Worm (Caenorhabditis elegans) whole organism, dauer: ENCODE results near the gene F32D8.7.

ENCODE experiments used
- unc-62 ChIP-seq: sonication (generic microtip); optimal IDR thresholded peaks from 2 replicates; lab custom pipeline; 2017; ENCODE audit warnings: missing biosample characterization, missing genetic modification reagents, missing genetic modification characterization

F32D8.7 gene

DNA sequence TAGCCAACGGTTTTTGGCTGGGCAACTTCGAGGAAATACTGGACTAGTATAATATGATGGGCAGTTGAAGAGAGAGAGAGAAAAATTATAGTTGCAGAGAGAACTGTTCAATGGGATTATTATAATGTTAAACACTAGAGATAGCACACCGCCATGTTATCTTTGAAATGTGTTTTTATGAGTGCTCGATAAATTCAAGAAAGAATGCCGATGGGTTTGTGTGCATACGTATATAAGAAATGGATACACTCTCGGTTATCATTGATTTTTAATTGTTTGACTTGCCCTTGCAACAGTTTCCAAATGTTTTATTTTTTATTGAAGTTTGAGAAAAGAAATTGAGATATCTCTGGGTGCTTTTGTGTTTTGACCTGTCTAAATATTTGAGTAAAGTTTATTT lies 38.4 kb downstream of the F32D8.7 start, which contains the start of gene F17C11.12:
F17C11.12 (minus strand) TSS at position 240 of the 400 bp plus-strand sequence.
- TF ChIP-seq unc-62 (GFP tag; lab: Kevin White, UChicago): no peak

DNA sequence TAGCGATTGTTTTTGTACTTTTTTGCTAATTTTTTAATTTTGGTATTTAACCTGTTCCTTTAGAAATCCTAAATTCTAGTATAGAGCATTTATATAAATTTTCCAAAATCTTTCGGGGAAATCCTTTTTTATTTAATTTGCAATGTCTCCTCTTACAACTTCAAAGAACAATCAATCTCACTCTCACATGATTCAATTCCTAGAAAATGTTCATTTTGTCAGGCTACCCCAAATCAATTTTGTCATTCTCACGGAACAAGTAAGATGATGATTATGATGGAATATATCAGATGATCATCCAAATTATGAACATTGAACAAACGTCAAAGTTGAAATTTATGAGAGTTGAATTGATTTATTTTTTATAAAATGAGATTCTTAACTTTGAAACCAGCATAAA lies 39.1 kb downstream of the F32D8.7 start:
- TF ChIP-seq unc-62 (GFP tag; lab: Kevin White, UChicago): no peak

DNA sequence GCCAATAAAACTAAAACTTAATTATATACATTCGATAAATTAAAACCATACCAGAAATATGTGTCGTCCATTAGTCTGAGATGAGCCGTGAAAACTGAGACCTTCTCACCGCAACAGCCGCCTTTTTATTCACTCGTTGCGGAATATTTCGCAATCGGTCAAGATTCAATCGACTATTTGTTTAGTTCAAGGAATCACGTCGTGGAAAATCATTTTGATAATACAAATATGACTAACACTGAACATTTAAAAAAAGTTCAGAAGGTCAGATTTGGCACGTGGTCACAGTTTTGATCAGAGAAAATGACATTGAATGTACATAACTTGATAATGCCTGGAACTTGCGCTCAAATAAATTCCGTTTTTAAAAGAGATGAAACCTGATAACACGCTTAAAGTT lies 40.5 kb downstream of the F32D8.7 start, which contains the start of gene F17C11.11:
F17C11.11 (minus strand) TSS at position 79 of the 400 bp plus-strand sequence.
- no peak for TF ChIP-seq unc-62 (GFP tag; lab: Kevin White, UChicago)

DNA sequence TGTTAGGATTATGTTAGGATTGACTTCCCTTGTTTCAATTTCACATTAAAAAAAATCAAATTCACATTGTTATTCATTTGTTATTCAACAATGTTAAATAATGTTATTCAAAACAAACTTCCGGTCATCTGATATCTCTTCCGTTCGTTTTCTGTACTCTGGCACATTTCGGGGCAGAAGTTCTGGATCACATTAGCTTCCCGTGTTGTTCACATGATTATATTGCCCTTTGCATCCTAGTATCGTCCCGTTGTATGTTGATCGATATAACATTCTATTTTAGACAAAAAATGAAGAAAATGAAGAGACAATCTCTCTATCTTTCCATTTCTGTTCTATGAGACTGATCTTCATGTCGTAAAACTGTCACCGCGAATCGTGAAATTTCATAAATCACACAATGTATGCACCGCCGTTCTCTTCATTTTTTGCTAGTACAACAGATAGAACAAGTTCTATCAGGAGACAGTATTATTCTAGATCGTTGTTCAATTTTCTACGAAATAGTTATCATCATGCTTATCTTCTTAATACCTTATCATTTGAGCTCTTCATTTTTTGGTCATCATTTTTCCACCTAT lies 41.8 kb downstream of the F32D8.7 start:
- no peak for TF ChIP-seq unc-62 (GFP tag; lab: Kevin White, UChicago)

DNA sequence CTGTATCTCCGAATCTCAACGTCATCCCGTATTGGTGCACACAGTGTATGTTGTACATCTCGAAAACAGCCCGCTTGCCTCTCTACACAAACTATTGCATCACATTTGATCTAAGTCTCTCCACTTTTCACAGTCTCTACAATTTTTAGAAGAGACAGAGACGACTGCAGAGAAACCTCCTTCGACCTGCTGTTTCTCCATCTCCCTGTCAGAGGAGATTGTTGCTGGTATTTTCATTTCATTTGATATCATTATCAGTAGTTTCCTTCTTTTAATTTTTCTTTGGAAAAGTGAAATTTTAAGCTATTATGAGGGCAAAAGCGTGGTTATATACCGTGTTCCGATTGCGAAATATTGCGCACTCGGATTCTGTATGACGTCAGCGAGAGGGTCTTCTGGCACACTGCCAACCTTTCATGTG lies 42.3 kb downstream of the F32D8.7 start:
- TF ChIP-seq unc-62 (GFP tag; lab: Kevin White, UChicago): no peak

- no peak for TF ChIP-seq unc-62 (GFP tag; lab: Kevin White, UChicago)
These were observed 42.9 kb downstream of the F32D8.7 start, which contains the start of gene F17C11.26 for ce11 chrV:10941150-10941549. Gene F17C11.26 (plus strand): TSS chrV:10941450.

- no peak for TF ChIP-seq unc-62 (GFP tag; lab: Kevin White, UChicago)
These were observed 43.9 kb downstream of the F32D8.7 start, which contains the start of gene zip-9 for ce11 chrV:10942161-10942560. Gene zip-9 (plus strand): TSS chrV:10942461.

ce11 chrV:10944903-10945302 lies 46.7 kb downstream of the F32D8.7 start:
- no peak for TF ChIP-seq unc-62 (GFP tag; lab: Kevin White, UChicago)

- TF ChIP-seq unc-62 (GFP tag; lab: Kevin White, UChicago): no peak
These were observed 49.0 kb downstream of the F32D8.7 start for ce11 chrV:10947210-10947609.

DNA sequence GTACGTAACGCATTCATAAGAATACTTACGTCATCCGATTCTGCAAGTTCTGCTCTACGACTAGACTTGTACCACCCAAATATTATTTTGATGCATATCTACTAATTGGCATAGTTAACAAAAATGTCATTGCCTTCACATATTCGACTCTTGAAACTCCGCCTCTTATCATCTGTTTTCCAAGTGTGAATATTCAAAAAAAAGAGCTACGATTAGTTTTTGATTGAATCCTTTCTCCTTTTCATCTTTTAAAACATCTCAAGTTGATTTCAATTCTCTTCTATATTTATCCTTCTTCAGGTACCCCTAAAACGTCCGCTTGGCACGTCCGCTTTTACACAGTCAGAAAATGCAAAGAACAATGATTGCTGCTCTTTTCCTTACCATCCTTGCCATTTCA lies 49.7 kb downstream of the F32D8.7 start, which contains the start of gene F17C11.2:
F17C11.2 (plus strand) TSS at position 301 of the 400 bp plus-strand sequence.
- TF ChIP-seq unc-62 (GFP tag; lab: Kevin White, UChicago): no peak

DNA sequence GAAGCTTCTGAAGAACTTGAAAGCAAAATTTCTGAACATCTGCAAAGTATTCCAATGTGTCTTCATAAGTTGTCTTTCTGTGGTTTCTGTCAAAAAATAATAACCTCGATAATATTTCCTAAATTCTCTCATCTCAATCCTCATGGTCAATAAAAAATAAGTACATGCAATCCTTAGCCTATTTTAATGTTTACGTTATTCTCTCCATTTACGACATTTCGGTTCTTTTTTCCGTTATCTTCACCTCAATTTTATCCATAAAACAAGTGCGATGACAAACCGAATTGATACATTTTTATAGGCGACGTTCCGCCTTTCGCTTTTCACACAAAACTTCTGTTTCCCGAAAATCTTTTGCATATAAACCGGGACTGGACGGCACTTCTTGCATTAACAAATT lies 51.3 kb downstream of the F32D8.7 start, which contains the start of gene col-153:
col-153 (plus strand) TSS at position 301 of the 400 bp plus-strand sequence.
- TF ChIP-seq unc-62 (GFP tag; lab: Kevin White, UChicago): no peak
